Worm (Caenorhabditis elegans): ENCODE data around the gene F54B11.11.

F54B11.11 gene

DNA sequence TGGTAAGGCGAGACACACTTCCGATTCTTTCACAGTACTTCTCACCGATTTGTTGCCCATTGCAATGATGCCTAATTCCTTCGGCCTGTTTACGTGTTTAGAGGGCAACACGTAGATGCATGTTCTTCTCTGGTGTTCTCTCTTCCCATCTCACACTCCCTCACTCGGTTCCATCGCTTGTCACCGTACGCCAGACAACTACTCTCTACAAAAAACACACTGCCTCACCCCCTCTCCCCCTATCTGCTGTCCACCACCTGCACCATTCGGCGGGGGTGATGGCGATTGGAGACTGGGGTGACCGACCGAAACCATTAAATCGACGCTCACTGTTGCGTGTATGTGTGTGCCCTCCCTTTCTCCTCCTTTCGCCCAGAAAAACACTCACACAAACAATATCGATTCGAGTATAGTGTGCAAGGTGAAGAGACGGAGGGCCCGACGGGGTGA lies 5.3 kb downstream of the F54B11.11 start:
- TF ChIP-seq elt-3 (tag; optimal IDR thresholded peaks at IDR 0.05) = peak in 1 of 6 experiments; percentile 2
- no peak for TF ChIP-seq nhr-84 (tag; optimal IDR thresholded peaks at IDR 0.05)
- TF ChIP-seq nhr-47 (tag; optimal IDR thresholded peaks at IDR 0.05) = peak; percentile 42
- peak; percentile 42 for TF ChIP-seq rnt-1 (tag; optimal IDR thresholded peaks at IDR 0.05)
- TF ChIP-seq nhr-90 (tag; optimal IDR thresholded peaks at IDR 0.05; ENCODE audit: poor library complexity) = peak; percentile 46
- TF ChIP-seq nhr-85 (tag) = peak; percentile 84
- no peak for TF ChIP-seq ceh-63 (GFP tag; optimal IDR thresholded peaks at IDR 0.05)
- peak; percentile 58 for TF ChIP-seq nhr-20 (tag; optimal IDR thresholded peaks at IDR 0.05)
- no peak for TF ChIP-seq sptf-1 (tag; optimal IDR thresholded peaks at IDR 0.05)
- TF ChIP-seq lin-35 (GFP tag; optimal IDR thresholded peaks at IDR 0.05) = peak; percentile 4 to 31
- peak in 1 of 2 experiments; percentile 70 for TF ChIP-seq ztf-11 (tag; optimal IDR thresholded peaks at IDR 0.05)
- TF ChIP-seq nhr-19 (GFP tag; conservative IDR thresholded peaks at IDR 0.05) = peak; percentile 9; the same call in 1 of the 2 replicates
- no peak for TF ChIP-seq mef-2 (tag; optimal IDR thresholded peaks at IDR 0.05)
- TF ChIP-seq irx-1 (tag; optimal IDR thresholded peaks at IDR 0.05) = peak; percentile 19
- peak; percentile 44 for TF ChIP-seq swsn-7 (tag; optimal IDR thresholded peaks at IDR 0.05)
- TF ChIP-seq lin-14 (GFP tag; optimal IDR thresholded peaks at IDR 0.05) = peak; percentile 85
- TF ChIP-seq mep-1 (tag; optimal IDR thresholded peaks at IDR 0.05) = peak; percentile 21
- no peak for TF ChIP-seq mab-9 (GFP tag; IDR thresholded peaks at IDR 0.05)
- TF ChIP-seq blmp-1 (tag; optimal IDR thresholded peaks at IDR 0.05) = peak; percentile 32
- TF ChIP-seq dsc-1 (tag; optimal IDR thresholded peaks at IDR 0.05) = peak; percentile 37
- peak; percentile 49 for TF ChIP-seq tbx-2 (tag; optimal IDR thresholded peaks at IDR 0.05)
- TF ChIP-seq snu-23 (GFP tag; optimal IDR thresholded peaks at IDR 0.05) = peak; percentile 52
- no peak for TF ChIP-seq fkh-10 (GFP tag; optimal IDR thresholded peaks at IDR 0.05)
- no peak for TF ChIP-seq grh-1 (GFP tag; IDR thresholded peaks at IDR 0.05)
- peak; percentile 43 for TF ChIP-seq nhr-71 (tag; optimal IDR thresholded peaks at IDR 0.05)
- peak in 1 of 3 experiments; percentile 30 for TF ChIP-seq ceh-82 (tag; optimal IDR thresholded peaks at IDR 0.05)
- peak in 1 of 2 experiments; percentile 16 for TF ChIP-seq lsy-2 (tag; optimal IDR thresholded peaks at IDR 0.05)
- peak in 1 of 2 experiments; percentile 6 for TF ChIP-seq efl-1 (optimal IDR thresholded peaks at IDR 0.05)
- TF ChIP-seq efl-1 (GFP tag; optimal IDR thresholded peaks at IDR 0.05 in 1 of 2) = peak in 1 of 2 experiments; percentile 40

DNA sequence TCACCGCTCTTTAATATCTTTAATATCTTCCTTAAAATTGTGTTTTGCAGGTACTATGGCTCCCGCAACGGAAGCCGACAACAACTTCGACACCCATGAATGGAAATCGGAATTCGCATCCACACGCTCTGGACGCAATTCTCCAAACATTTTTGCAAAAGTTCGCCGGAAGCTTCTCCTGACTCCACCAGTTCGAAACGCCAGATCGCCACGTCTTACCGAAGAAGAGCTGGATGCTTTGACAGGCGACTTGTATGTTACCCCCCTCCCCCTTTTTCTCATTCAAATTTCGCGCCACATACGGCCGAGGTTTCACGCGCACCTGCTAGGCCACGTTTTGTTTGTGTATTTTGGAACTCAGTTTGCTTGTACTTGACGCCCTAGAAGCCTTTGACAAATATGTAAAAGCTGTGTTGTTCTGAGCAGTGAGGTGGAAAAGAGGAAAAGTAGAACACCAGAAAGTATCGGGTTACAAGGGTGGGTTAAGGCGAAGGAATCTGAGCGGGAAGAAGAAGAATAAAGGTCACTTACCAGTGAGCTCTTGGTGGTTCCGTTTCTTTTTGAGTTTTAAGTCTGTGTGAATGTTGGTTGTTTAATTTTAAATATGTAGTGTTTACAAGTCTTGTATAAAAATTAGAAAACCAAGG lies 6.3 kb downstream of the F54B11.11 start, which contains the start of gene unc-84:
unc-84 (plus strand) TSS at position 51 of the 647 bp plus-strand sequence.
- TF ChIP-seq ets-5 (GFP tag; IDR thresholded peaks at IDR 0.05) (no peak), lin-15B (tag; optimal IDR thresholded peaks at IDR 0.05) (no peak), snpc-4 (tag; optimal IDR thresholded peaks at IDR 0.05) (no peak), F16B12.6 (tag; optimal IDR thresholded peaks at IDR 0.05) (no peak), tbx-2 (tag; optimal IDR thresholded peaks at IDR 0.05) (peak; percentile 14), ceh-82 (tag; optimal IDR thresholded peaks at IDR 0.05) (no peak), ceh-63 (GFP tag; optimal IDR thresholded peaks at IDR 0.05) (no peak), lsy-2 (tag; optimal IDR thresholded peaks at IDR 0.05) (no peak), egl-13 (tag; optimal IDR thresholded peaks at IDR 0.05) (no peak), nhr-237 (tag; optimal IDR thresholded peaks at IDR 0.05) (no peak), hlh-4 (tag; optimal IDR thresholded peaks at IDR 0.05) (no peak), nhr-84 (tag; optimal IDR thresholded peaks at IDR 0.05) (no peak), sup-37 (GFP tag; optimal IDR thresholded peaks at IDR 0.05) (no peak), swsn-7 (tag; optimal IDR thresholded peaks at IDR 0.05) (peak; percentile 2), blmp-1 (tag; optimal IDR thresholded peaks at IDR 0.05) (no peak), lir-3 (tag; optimal IDR thresholded peaks at IDR 0.05; ENCODE audit: poor library complexity) (no peak), nhr-90 (tag; optimal IDR thresholded peaks at IDR 0.05; ENCODE audit: poor library complexity) (peak; percentile 30), xbp-1 (tag; optimal IDR thresholded peaks at IDR 0.05) (no peak), nhr-20 (tag; optimal IDR thresholded peaks at IDR 0.05) (peak; percentile 10), dpl-1 (GFP tag; optimal IDR thresholded peaks at IDR 0.05) (peak; percentile 54 to 78 (median 68)), ztf-11 (tag; optimal IDR thresholded peaks at IDR 0.05) (peak in 1 of 2 experiments; percentile 35), ces-1 (GFP tag; optimal IDR thresholded peaks at IDR 0.05) (no peak), C34B4.2 (tag; optimal IDR thresholded peaks at IDR 0.05) (no peak), nhr-85 (tag) (peak; percentile 58), mab-9 (GFP tag; IDR thresholded peaks at IDR 0.05) (no peak), lin-35 (GFP tag; optimal IDR thresholded peaks at IDR 0.05) (peak; percentile 45 to 77), efl-3 (GFP tag; optimal IDR thresholded peaks at IDR 0.05) (no peak), hlh-17 (GFP tag; optimal IDR thresholded peaks at IDR 0.05; ENCODE audit: borderline replicate concordance) (no peak), rnt-1 (tag; optimal IDR thresholded peaks at IDR 0.05) (peak; percentile 59), lin-14 (GFP tag; optimal IDR thresholded peaks at IDR 0.05) (peak; percentile 18), ceh-90 (tag; optimal IDR thresholded peaks at IDR 0.05) (peak; percentile 38), dsc-1 (tag; optimal IDR thresholded peaks at IDR 0.05) (no peak), ceh-8 (GFP tag; optimal IDR thresholded peaks at IDR 0.05) (no peak), fkh-8 (tag; optimal IDR thresholded peaks at IDR 0.05) (peak; percentile 8)
